Worm (Caenorhabditis elegans): ENCODE measurements around the gene pho-8.

DNA sequence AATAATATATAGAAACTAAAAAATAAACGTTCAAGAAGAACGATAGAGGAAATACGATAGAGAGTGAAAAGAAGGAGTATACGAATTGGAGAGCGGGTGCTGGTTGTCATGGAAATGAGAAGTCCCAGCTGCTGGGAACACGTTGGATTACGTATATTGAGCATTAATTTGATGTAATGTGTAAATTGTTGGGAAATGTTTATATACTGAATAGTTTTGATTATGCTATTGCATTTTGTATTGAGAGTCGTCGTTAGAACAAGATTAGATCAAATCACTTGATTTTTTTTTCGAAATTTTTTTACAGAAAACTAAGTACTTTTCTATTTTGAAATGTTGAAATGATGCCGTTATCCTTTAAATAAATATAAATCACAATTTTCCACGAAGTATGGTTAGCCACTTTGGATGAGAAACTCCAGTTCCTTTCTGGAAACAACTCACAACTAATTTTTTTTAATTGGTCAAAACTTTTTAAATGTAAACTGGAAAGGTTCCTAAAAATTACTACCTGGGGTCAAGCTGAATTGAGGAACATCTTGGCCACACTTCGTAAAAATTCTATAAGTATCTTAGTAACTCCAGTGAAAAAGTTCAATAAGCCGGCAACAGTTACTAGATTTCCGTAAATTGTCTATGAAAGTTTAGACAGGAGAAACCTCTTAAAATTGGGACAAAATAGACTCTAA, 10.4 kb downstream of the pho-8 start, which contains the start of gene nphp-4:
- no peak for TF ChIP-seq him-1 (tag; optimal IDR thresholded peaks at IDR 0.05)
- TF ChIP-seq W03F9.2 (tag; optimal IDR thresholded peaks at IDR 0.05), result no peak
